Fruit fly (Drosophila melanogaster) whole organism, embryonic: ENCODE measurements around the gene Rab9E.

Source experiments
- Atf6 ChIP-seq: fragments of 200-800 bp; sonication (Bioruptor generic); IDR thresholded peaks from 2 replicates; pipeline ENCODE4 v1.3.6; 2022; ENCODE audit warnings: missing biosample characterization, missing genetic modification characterization
- CG10543 ChIP-seq: fragments of 200-800 bp; sonication (Bioruptor generic); optimal IDR thresholded peaks from 3 replicates; lab custom pipeline; 2017; ENCODE audit warnings: missing biosample characterization, mild to moderate bottlenecking, missing genetic modification characterization, moderate library complexity
- CG11560 ChIP-seq: fragments of 200-800 bp; sonication (Bioruptor generic); IDR thresholded peaks from 3 replicates; pipeline ENCODE4 v1.3.6; 2022; ENCODE audit warnings: missing biosample characterization, missing genetic modification characterization
- CG12391 ChIP-seq: fragments of 200-800 bp; sonication (Bioruptor generic); optimal IDR thresholded peaks from 3 replicates; lab custom pipeline; 2018; ENCODE audit warnings: missing biosample characterization, mild to moderate bottlenecking, missing genetic modification characterization, moderate library complexity
- CG13123 ChIP-seq: fragments of 200-800 bp; sonication (Bioruptor generic); optimal IDR thresholded peaks from 2 replicates; lab custom pipeline; 2016; ENCODE audit warnings: missing biosample characterization, missing genetic modification characterization
- CG13424 ChIP-seq: fragments of 200-800 bp; sonication (Bioruptor generic); optimal IDR thresholded peaks from 2 replicates; lab custom pipeline; 2019; ENCODE audit warnings: missing biosample characterization, mild to moderate bottlenecking, missing genetic modification characterization, moderate library complexity
- CG13775 ChIP-seq: fragments of 200-800 bp; sonication (Bioruptor generic); optimal IDR thresholded peaks from 3 replicates; lab custom pipeline; 2017; ENCODE audit warnings: missing biosample characterization, mild to moderate bottlenecking, missing genetic modification characterization
- CG14014 ChIP-seq: fragments of 200-800 bp; sonication (Bioruptor generic); IDR thresholded peaks from 2 replicates; pipeline ENCODE4 v1.3.6; 2022; ENCODE audit warnings: missing biosample characterization, missing genetic modification characterization
- CG14667 ChIP-seq: fragments of 200-800 bp; sonication (Bioruptor generic); IDR thresholded peaks from 2 replicates; pipeline ENCODE4 v1.3.6; 2022; ENCODE audit warnings: missing biosample characterization, missing genetic modification characterization
- CG15514 ChIP-seq: fragments of 200-800 bp; sonication (Bioruptor generic); optimal IDR thresholded peaks from 3 replicates; lab custom pipeline; 2017; ENCODE audit warnings: missing biosample characterization, missing genetic modification characterization, mild to moderate bottlenecking, moderate library complexity, missing genetic modification reagents
- CG17385 ChIP-seq: fragments of 200-800 bp; sonication (Bioruptor generic); optimal IDR thresholded peaks from 3 replicates; lab custom pipeline; 2018; ENCODE audit warnings: missing biosample characterization, mild to moderate bottlenecking, missing genetic modification characterization
- CG30403 ChIP-seq: fragments of 200-800 bp; sonication (Bioruptor generic); optimal IDR thresholded peaks from 3 replicates; lab custom pipeline; 2016; ENCODE audit warnings: missing biosample characterization, missing genetic modification characterization
- CG4328 ChIP-seq: fragments of 200-800 bp; sonication (Bioruptor generic); optimal IDR thresholded peaks from 3 replicates; lab custom pipeline; 2017; ENCODE audit warnings: missing biosample characterization, missing genetic modification reagents, missing genetic modification characterization
- CG5180 ChIP-seq: fragments of 200-800 bp; sonication (Bioruptor generic); optimal IDR thresholded peaks from 3 replicates; lab custom pipeline; 2017; ENCODE audit warnings: missing biosample characterization, missing genetic modification characterization, mild to moderate bottlenecking, moderate library complexity, missing genetic modification reagents
- CG6683 ChIP-seq: fragments of 200-800 bp; sonication (Bioruptor generic); optimal IDR thresholded peaks from 2 replicates; lab custom pipeline; 2017; ENCODE audit warnings: missing biosample characterization, mild to moderate bottlenecking, missing genetic modification characterization, missing genetic modification reagents
- CG6765 ChIP-seq: fragments of 200-800 bp; sonication (Bioruptor generic); optimal IDR thresholded peaks from 3 replicates; lab custom pipeline; 2017; ENCODE audit warnings: missing biosample characterization, mild to moderate bottlenecking, missing genetic modification characterization
- CG9437 ChIP-seq: fragments of 200-800 bp; sonication (Bioruptor generic); optimal IDR thresholded peaks from 2 replicates; lab custom pipeline; 2018; ENCODE audit warnings: missing biosample characterization, mild to moderate bottlenecking, missing genetic modification characterization
- D19B ChIP-seq: fragments of 200-800 bp; sonication (Bioruptor generic); optimal IDR thresholded peaks from 2 replicates; lab custom pipeline; 2017; ENCODE audit warnings: missing biosample characterization, mild to moderate bottlenecking, missing genetic modification characterization
- Dad ChIP-seq: fragments of 200-800 bp; sonication (Bioruptor generic); optimal IDR thresholded peaks from 3 replicates; lab custom pipeline; 2016; ENCODE audit warnings: missing biosample characterization, missing genetic modification characterization
- Deaf1 ChIP-seq: fragments of 200-800 bp; optimal IDR thresholded peaks from 3 replicates; lab custom pipeline; 2019; ENCODE audit warnings: missing biosample characterization, mild to moderate bottlenecking, missing genetic modification characterization, moderate library complexity
- E2f1 ChIP-seq: fragments of 200-800 bp; sonication (Bioruptor generic); IDR thresholded peaks from 2 replicates; pipeline ENCODE4 v1.3.6; 2022; ENCODE audit warnings: missing biosample characterization, missing genetic modification characterization
- Eip74EF ChIP-seq, 2 experiments: fragments of 200-800 bp in 1 of 2; fragments of >200 bp in 1 of 2; sonication (Bioruptor generic) in 1 of 2; optimal IDR thresholded peaks; 2 replicates each; lab custom pipeline; 2017 to 2019; ENCODE audit warnings: missing biosample characterization in 2 of 2, missing genetic modification characterization in 2 of 2, mild to moderate bottlenecking in 1 of 2, moderate library complexity in 1 of 2
- Hand ChIP-seq: fragments of 200-800 bp; sonication (Bioruptor generic); optimal IDR thresholded peaks from 2 replicates; lab custom pipeline; 2017; ENCODE audit warnings: mild to moderate bottlenecking, missing biosample characterization, missing genetic modification reagents, missing genetic modification characterization
- Hr3 ChIP-seq: fragments of 200-800 bp; sonication (Bioruptor generic); optimal IDR thresholded peaks from 3 replicates; lab custom pipeline; 2016; ENCODE audit warnings: missing biosample characterization, missing genetic modification characterization
- Jarid2 ChIP-seq: fragments of 200-800 bp; sonication (Bioruptor generic); optimal IDR thresholded peaks from 3 replicates; lab custom pipeline; 2017; ENCODE audit warnings: mild to moderate bottlenecking, missing biosample characterization, missing genetic modification reagents, missing genetic modification characterization
- Max ChIP-seq: fragments of 200-800 bp; sonication (Bioruptor generic); optimal IDR thresholded peaks from 2 replicates; lab custom pipeline; 2016; ENCODE audit warnings: missing biosample characterization, mild to moderate bottlenecking, missing genetic modification characterization
- Med ChIP-seq: fragments of 200-800 bp; sonication (Bioruptor generic); peaks from one replicate; lab custom pipeline; 2016; ENCODE audit warnings: missing biosample characterization, missing genetic modification characterization, mild to moderate bottlenecking, inconsistent platforms, moderate library complexity
- Nf-YA ChIP-seq: fragments of 200-800 bp; sonication (Bioruptor generic); IDR thresholded peaks from 2 replicates; pipeline ENCODE4 v1.3.6; 2022; ENCODE audit warnings: missing biosample characterization, missing genetic modification characterization
- Trl ChIP-seq, 3 experiments: fragments of >200 bp in 2 of 3; fragments of 200-800 bp in 1 of 3; sonication (Bioruptor generic) in 1 of 3; optimal IDR thresholded peaks; 2 replicates in 1 of 3; 3 replicates in 2 of 3; lab custom pipeline; 2016 to 2017; ENCODE audit warnings: missing biosample characterization in 1 of 3, missing genetic modification characterization in 1 of 3
- al ChIP-seq: fragments of 200-800 bp; sonication (Bioruptor generic); IDR thresholded peaks from 2 replicates; pipeline ENCODE4 v1.3.6; 2022; ENCODE audit warnings: missing biosample characterization, missing genetic modification characterization
- ara ChIP-seq: fragments of 200-800 bp; sonication (Bioruptor generic); IDR thresholded peaks from 2 replicates; pipeline ENCODE4 v1.3.6; 2022; ENCODE audit warnings: missing biosample characterization, missing genetic modification characterization
- az2 ChIP-seq: fragments of 200-800 bp; sonication (Bioruptor generic); optimal IDR thresholded peaks from 3 replicates; lab custom pipeline; 2016; ENCODE audit warnings: missing biosample characterization, missing genetic modification characterization
- bsh ChIP-seq, 2 experiments: fragments of 200-800 bp; sonication (Bioruptor generic); optimal IDR thresholded peaks; 2 replicates each; lab custom pipeline; 2017 to 2018; ENCODE audit warnings: mild to moderate bottlenecking in 2 of 2, missing biosample characterization in 2 of 2, missing genetic modification characterization in 2 of 2, moderate library complexity in 1 of 2
- crp ChIP-seq, 2 experiments: fragments of 200-800 bp; sonication (Bioruptor generic); optimal IDR thresholded peaks; 2 replicates in 1 of 2; 3 replicates in 1 of 2; lab custom pipeline; 2017; ENCODE audit warnings: missing biosample characterization in 2 of 2, missing genetic modification characterization in 2 of 2, mild to moderate bottlenecking in 1 of 2, moderate library complexity in 1 of 2
- dm ChIP-seq: fragments of 200-800 bp; sonication (Bioruptor generic); optimal IDR thresholded peaks from 3 replicates; lab custom pipeline; 2016; ENCODE audit warnings: missing biosample characterization, missing genetic modification characterization
- grau ChIP-seq: fragments of 200-800 bp; optimal IDR thresholded peaks from 3 replicates; lab custom pipeline; 2019; ENCODE audit warnings: missing biosample characterization, mild to moderate bottlenecking, missing genetic modification characterization, moderate library complexity
- ind ChIP-seq: fragments of 200-800 bp; sonication (Bioruptor generic); optimal IDR thresholded peaks from 3 replicates; lab custom pipeline; 2016; ENCODE audit warnings: missing biosample characterization, missing genetic modification characterization
- kah ChIP-seq: fragments of 200-800 bp; sonication (Bioruptor generic); optimal IDR thresholded peaks from 2 replicates; lab custom pipeline; 2018; ENCODE audit warnings: missing biosample characterization, mild to moderate bottlenecking, missing genetic modification characterization
- kni ChIP-seq: fragments of 200-800 bp; sonication (Bioruptor generic); optimal IDR thresholded peaks from 3 replicates; lab custom pipeline; 2017; ENCODE audit warnings: mild to moderate bottlenecking, missing biosample characterization, missing genetic modification reagents, missing genetic modification characterization
- nmo ChIP-seq: fragments of 200-800 bp; sonication (Bioruptor generic); optimal IDR thresholded peaks from 2 replicates; lab custom pipeline; 2018; ENCODE audit warnings: missing biosample characterization, mild to moderate bottlenecking, missing genetic modification characterization, moderate library complexity
- ranshi ChIP-seq: fragments of 200-800 bp; sonication (Bioruptor generic); IDR thresholded peaks from 2 replicates; pipeline ENCODE4 v1.3.6; 2022; ENCODE audit warnings: missing biosample characterization, missing genetic modification characterization
- so ChIP-seq: fragments of 200-800 bp; sonication (Bioruptor generic); IDR thresholded peaks from 3 replicates; pipeline ENCODE4 v1.3.6; 2022; ENCODE audit warnings: missing biosample characterization, missing genetic modification characterization
- sqz ChIP-seq: fragments of 200-800 bp; sonication (Bioruptor generic); optimal IDR thresholded peaks from 3 replicates; lab custom pipeline; 2018; ENCODE audit warnings: missing biosample characterization, mild to moderate bottlenecking, missing genetic modification characterization
- sug ChIP-seq: fragments of 200-800 bp; optimal IDR thresholded peaks from 2 replicates; lab custom pipeline; 2019; ENCODE audit warnings: missing biosample characterization, mild to moderate bottlenecking, missing genetic modification characterization, moderate library complexity
- tin ChIP-seq: fragments of 200-800 bp; sonication (Bioruptor generic); optimal IDR thresholded peaks from 3 replicates; lab custom pipeline; 2016; ENCODE audit warnings: missing biosample characterization, missing genetic modification characterization
- wor ChIP-seq: fragments of 200-800 bp; sonication (Bioruptor generic); IDR thresholded peaks from 2 replicates; pipeline ENCODE4 v1.3.6; 2022; ENCODE audit warnings: missing biosample characterization, missing genetic modification characterization
- zfh2 ChIP-seq: fragments of 200-800 bp; sonication (Bioruptor generic); optimal IDR thresholded peaks from 2 replicates; lab custom pipeline; 2016; ENCODE audit warnings: missing biosample characterization, missing genetic modification characterization

The Rab9E gene

dm6 chrX:10620144-10621005 lies 41.3 kb downstream of the Rab9E start, which contains the start of gene CG43347 (continued):
- TF ChIP-seq ranshi (GFP tag; lab: Robert Waterston, UW) (peak; percentile 28; the same call in 1 of the 2 replicates), CG30403 (peak; percentile 76), sqz (GFP tag; lab: Kevin White, UChicago) (peak; percentile 37), CG12391 (peak; percentile 73), CG6683 (GFP tag; lab: Kevin White, UChicago) (peak; percentile 61), Jarid2 (GFP tag; lab: Kevin White, UChicago) (peak; percentile 16), CG17385 (peak; percentile 63), kni (GFP tag; lab: Kevin White, UChicago) (no peak), Med (GFP tag; lab: Kevin White, UChicago) (peak; percentile 82), CG14014 (GFP tag; lab: Robert Waterston, UW) (0 out of 2 replicates have a peak, but pooled peaks have one; percentile 36), D19B (GFP tag; lab: Kevin White, UChicago) (peak; percentile 53), Trl (optimal IDR thresholded peaks at IDR 0.05; lab: Kevin White, UChicago) (peak; percentile 58 to 70), Trl (GFP tag; optimal IDR thresholded peaks at IDR 0.05; lab: Kevin White, UChicago) (no peak), E2f1 (GFP tag; lab: Robert Waterston, UW) (peak; percentile 59), tin (GFP tag; lab: Kevin White, UChicago) (peak; percentile 58), az2 (peak; percentile 53), CG13123 (no peak), ara (GFP tag; lab: Robert Waterston, UW) (peak; percentile 55; the same call in 1 of the 2 replicates), Atf6 (GFP tag; lab: Robert Waterston, UW) (peak; percentile 61; the same call in 1 of the 2 replicates), Hand (GFP tag; lab: Kevin White, UChicago) (peak; percentile 80), CG4328 (GFP tag; lab: Kevin White, UChicago) (peak; percentile 61), crp (GFP tag; optimal IDR thresholded peaks at IDR 0.05; lab: Kevin White, UChicago) (no peak), Nf-YA (GFP tag; lab: Robert Waterston, UW) (peak; percentile 20; the same call in 1 of the 2 replicates), CG14667 (no peak), CG6765 (GFP tag; lab: Kevin White, UChicago) (peak; percentile 61), zfh2 (GFP tag; lab: Kevin White, UChicago) (peak; percentile 22), CG13775 (GFP tag; lab: Kevin White, UChicago) (peak; percentile 59), Dad (GFP tag; lab: Kevin White, UChicago) (no peak), bsh (GFP tag; optimal IDR thresholded peaks at IDR 0.05; lab: Kevin White, UChicago) (peak in 1 of 2 experiments; percentile 72), Hr3 (peak; percentile 44), Max (peak; percentile 36), CG9437 (GFP tag; lab: Kevin White, UChicago) (peak; percentile 40), kah (GFP tag; lab: Kevin White, UChicago) (peak; percentile 11), CG11560 (peak; percentile 39; the same call in 1 of the 3 replicates), CG15514 (peak; percentile 59), ind (GFP tag; lab: Kevin White, UChicago) (peak; percentile 56), sug (tag; lab: Kevin White, UChicago) (peak; percentile 74), Eip74EF (GFP tag; optimal IDR thresholded peaks at IDR 0.05; lab: Kevin White, UChicago) (peak in 1 of 2 experiments; percentile 51), dm (GFP tag; lab: Kevin White, UChicago) (no peak), nmo (GFP tag; lab: Kevin White, UChicago) (peak; percentile 77), grau (tag; lab: Kevin White, UChicago) (peak; percentile 80), CG5180 (GFP tag; lab: Kevin White, UChicago) (peak; percentile 55), so (0 out of 3 replicates have a peak, but pooled peaks have one; percentile 54), al (GFP tag; lab: Robert Waterston, UW) (0 out of 2 replicates have a peak, but pooled peaks have one; percentile 21), CG10543 (peak; percentile 78), CG13424 (tag; lab: Kevin White, UChicago) (peak; percentile 82), wor (GFP tag; lab: Robert Waterston, UW) (peak; percentile 20; the same call in 1 of the 2 replicates), Deaf1 (peak; percentile 89)
